Fruit fly (Drosophila melanogaster): Measurements from ENCODE around the gene Or85d.

Gene Or85d

dm6 chr3R:8596161-8596560 is 43.8 kb downstream of the Or85d start:
- TF ChIP-seq D1 (tag; optimal IDR thresholded peaks at IDR 0.05) (no peak), CG12605 (GFP tag; IDR thresholded peaks at IDR 0.05) (no peak), CG13204 (GFP tag; optimal IDR thresholded peaks at IDR 0.05) (no peak), EcR (GFP tag; optimal IDR thresholded peaks at IDR 0.05) (no peak), Snoo (tag; optimal IDR thresholded peaks at IDR 0.05) (no peak), CG32121 (GFP tag; IDR thresholded peaks at IDR 0.05) (no peak), gl (tag; optimal IDR thresholded peaks at IDR 0.05) (no peak), Ets98B (GFP tag; IDR thresholded peaks at IDR 0.05) (no peak), CG17806 (tag; optimal IDR thresholded peaks at IDR 0.05) (no peak), Pif1A (GFP tag; optimal IDR thresholded peaks at IDR 0.05) (no peak), CG4496 (GFP tag; IDR thresholded peaks at IDR 0.05) (no peak), CG10348 (GFP tag; IDR thresholded peaks at IDR 0.05) (no peak), fd96Ca (GFP tag; IDR thresholded peaks at IDR 0.05) (no peak)
